Fruit fly (Drosophila melanogaster): ENCODE results near the gene CG43392.
A peak's percentile ranks its signal among the peaks of the same experiment; 100 is the strongest.

CG43392 gene

DNA sequence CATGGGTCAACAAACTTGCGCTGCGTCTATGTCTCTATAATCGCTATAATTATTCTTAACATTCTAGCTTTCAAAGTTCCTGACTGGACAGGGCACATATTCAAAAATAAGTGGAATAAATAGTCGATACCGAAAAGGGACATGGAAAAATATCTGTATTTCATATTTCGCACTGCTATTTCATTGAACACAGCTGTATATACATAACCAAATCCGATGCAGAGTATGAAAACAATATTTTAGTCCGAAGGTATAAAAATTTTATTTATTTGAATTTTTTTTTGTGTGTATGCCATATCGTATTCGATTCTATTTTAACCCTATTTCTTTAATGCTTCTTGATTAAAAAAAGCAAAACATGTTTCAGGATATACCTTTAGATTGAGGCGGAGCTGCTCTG is 43.3 kb upstream of the CG43392 start:
- no peak for TF ChIP-seq Gug (GFP tag; IDR thresholded peaks at IDR 0.05)
- no peak for TF ChIP-seq CG8119 (GFP tag; IDR thresholded peaks at IDR 0.05)
- TF ChIP-seq Smox (GFP tag; optimal IDR thresholded peaks at IDR 0.05), result peak; percentile 1
- TF ChIP-seq Blimp-1 (GFP tag; optimal IDR thresholded peaks at IDR 0.05), result no peak
- peak; percentile 13 for TF ChIP-seq cyc (GFP tag; optimal IDR thresholded peaks at IDR 0.05)
- TF ChIP-seq CG31627 (GFP tag; optimal IDR thresholded peaks at IDR 0.05), result peak; percentile 35
- TF ChIP-seq CG3919 (GFP tag; optimal IDR thresholded peaks at IDR 0.05), result no peak
- TF ChIP-seq Eip78C (GFP tag), result peak; percentile 74
- no peak for TF ChIP-seq Ets21C (GFP tag; optimal IDR thresholded peaks at IDR 0.05)
- peak; percentile 49 for TF ChIP-seq svp (GFP tag)
- TF ChIP-seq dac (GFP tag; optimal IDR thresholded peaks at IDR 0.05), result no peak
- TF ChIP-seq Hr4 (GFP tag; optimal IDR thresholded peaks at IDR 0.05), result peak; percentile 34
- no peak for TF ChIP-seq acj6 (GFP tag; optimal IDR thresholded peaks at IDR 0.05)
- no peak for TF ChIP-seq eg (GFP tag; IDR thresholded peaks at IDR 0.05)
- TF ChIP-seq CG32006 (GFP tag; optimal IDR thresholded peaks at IDR 0.05), result peak; percentile 32
- no peak for TF ChIP-seq CG15336 (GFP tag; IDR thresholded peaks at IDR 0.05)
- peak; percentile 7 for TF ChIP-seq CG8319 (GFP tag; optimal IDR thresholded peaks at IDR 0.05)
- TF ChIP-seq Met (GFP tag; optimal IDR thresholded peaks at IDR 0.05), result peak; percentile 35
- TF ChIP-seq CG1621 (tag; optimal IDR thresholded peaks at IDR 0.05), result no peak
- peak; percentile 17 for TF ChIP-seq achi (GFP tag; optimal IDR thresholded peaks at IDR 0.05)
- TF ChIP-seq CG8632 (GFP tag; optimal IDR thresholded peaks at IDR 0.05), result no peak
- TF ChIP-seq CG6276 (GFP tag; optimal IDR thresholded peaks at IDR 0.05), result no peak
- peak; percentile 3 for TF ChIP-seq pdm3 (GFP tag; optimal IDR thresholded peaks at IDR 0.05)
- peak; percentile 36 for TF ChIP-seq Hr39 (GFP tag; optimal IDR thresholded peaks at IDR 0.05)
- no peak for TF ChIP-seq fd85E (GFP tag; optimal IDR thresholded peaks at IDR 0.05)
- TF ChIP-seq fkh (GFP tag; optimal IDR thresholded peaks at IDR 0.05), result no peak
- TF ChIP-seq Sox102F (GFP tag; optimal IDR thresholded peaks at IDR 0.05), result no peak
- no peak for TF ChIP-seq CG9139 (GFP tag; optimal IDR thresholded peaks at IDR 0.05)
- no peak for TF ChIP-seq Sox15 (GFP tag; optimal IDR thresholded peaks at IDR 0.05)
- TF ChIP-seq Eip75B (GFP tag; optimal IDR thresholded peaks at IDR 0.05), result no peak

DNA sequence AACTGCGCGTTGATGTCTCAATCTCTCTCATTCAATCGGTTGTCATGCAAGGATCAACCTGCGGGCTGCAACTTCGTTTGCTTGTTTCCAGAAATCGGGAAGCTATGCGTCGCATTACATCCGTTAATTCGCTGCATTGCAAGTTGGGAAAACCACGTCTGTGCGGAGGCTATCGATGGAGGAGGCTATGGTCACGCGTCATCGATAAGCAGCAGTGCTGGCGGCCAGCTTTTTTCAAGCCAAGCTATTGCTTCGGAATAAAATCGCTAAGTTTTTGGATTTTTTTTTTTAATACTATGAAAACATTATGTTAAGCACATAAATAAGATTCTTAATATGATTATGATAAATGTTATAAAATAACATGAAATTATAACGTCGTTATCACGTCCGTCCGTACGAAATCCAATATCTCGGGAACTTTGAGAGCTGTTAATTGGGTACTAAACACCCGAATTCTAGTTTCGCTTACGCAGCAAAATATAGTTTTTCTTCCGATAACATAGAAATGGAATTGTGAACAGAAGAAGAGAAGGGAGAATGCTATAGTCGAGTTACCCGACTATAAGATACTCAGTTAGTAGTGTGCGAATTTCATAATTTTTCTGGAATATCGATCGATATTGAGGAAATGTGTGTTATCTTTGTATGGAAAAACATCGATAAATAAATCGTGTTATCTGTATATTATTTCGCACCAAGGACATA is 42.3 kb upstream of the CG43392 start, which contains the start of gene CG7139:
Gene CG7139, minus strand, starts transcription at position 162 of the 708 bp plus-strand sequence.
- TF ChIP-seq CG3032 (tag; optimal IDR thresholded peaks at IDR 0.05) (peak; percentile 10), CG7368 (GFP tag; optimal IDR thresholded peaks at IDR 0.05) (no peak), esn (GFP tag; optimal IDR thresholded peaks at IDR 0.05) (peak; percentile 51), Met (GFP tag; optimal IDR thresholded peaks at IDR 0.05) (peak; percentile 39), lz (GFP tag; optimal IDR thresholded peaks at IDR 0.05) (peak; percentile 16), svp (GFP tag) (peak; percentile 52), CG1621 (tag; optimal IDR thresholded peaks at IDR 0.05) (no peak), Hr39 (GFP tag; optimal IDR thresholded peaks at IDR 0.05) (peak; percentile 26), CG8319 (GFP tag; optimal IDR thresholded peaks at IDR 0.05) (peak; percentile 2), Sox14 (GFP tag; optimal IDR thresholded peaks at IDR 0.05) (peak; percentile 2), acj6 (GFP tag; optimal IDR thresholded peaks at IDR 0.05) (peak; percentile 26), pdm3 (GFP tag; optimal IDR thresholded peaks at IDR 0.05) (peak; percentile 37), CG31627 (GFP tag; optimal IDR thresholded peaks at IDR 0.05) (peak; percentile 45), CG6792 (GFP tag; optimal IDR thresholded peaks at IDR 0.05) (no peak), CG3919 (GFP tag; optimal IDR thresholded peaks at IDR 0.05) (no peak), Hr4 (GFP tag; optimal IDR thresholded peaks at IDR 0.05) (peak; percentile 38), CG11762 (GFP tag; optimal IDR thresholded peaks at IDR 0.05; ENCODE audit: insufficient read depth) (no peak), OdsH (GFP tag; optimal IDR thresholded peaks at IDR 0.05) (peak; percentile 1), Eip78C (GFP tag) (peak; percentile 80), cyc (GFP tag; optimal IDR thresholded peaks at IDR 0.05) (peak; percentile 3), CG6276 (GFP tag; optimal IDR thresholded peaks at IDR 0.05) (no peak), CG32006 (GFP tag; optimal IDR thresholded peaks at IDR 0.05) (peak; percentile 24), CG10631 (GFP tag; optimal IDR thresholded peaks at IDR 0.05) (peak; percentile 29), fd85E (GFP tag; optimal IDR thresholded peaks at IDR 0.05) (no peak), salr (GFP tag; optimal IDR thresholded peaks at IDR 0.05) (peak in 1 of 2 experiments; percentile 36), Smox (GFP tag; optimal IDR thresholded peaks at IDR 0.05) (peak; percentile 16), Ets96B (tag; optimal IDR thresholded peaks at IDR 0.05) (no peak), CG6854 (GFP tag; optimal IDR thresholded peaks at IDR 0.05) (peak; percentile 40)
